Fruit fly (Drosophila melanogaster): ENCODE data around the gene CG43124.

Gene CG43124

dm6 chr3R:28236158-28236557 is 28.4 kb downstream of the CG43124 start:
- TF ChIP-seq Dll (optimal IDR thresholded peaks at IDR 0.05) (no peak), usp (GFP tag; optimal IDR thresholded peaks at IDR 0.05) (no peak), CG8478 (optimal IDR thresholded peaks at IDR 0.05) (no peak), psq (optimal IDR thresholded peaks at IDR 0.05) (no peak), pan (optimal IDR thresholded peaks at IDR 0.05) (no peak), EcR (GFP tag; optimal IDR thresholded peaks at IDR 0.05) (no peak)
